Fruit fly (Drosophila melanogaster) whole organism, embryonic: ENCODE results near the gene Ssl2.
A peak's percentile ranks its signal among the peaks of the same experiment; 100 is the strongest.

Experiments used
- Asciz ChIP-seq: fragments of 200-800 bp; sonication (Bioruptor generic); optimal IDR thresholded peaks from 2 replicates; lab custom pipeline; 2017; ENCODE audit warnings: missing biosample characterization, mild to moderate bottlenecking, missing genetic modification characterization, missing genetic modification reagents
- BEAF-32 ChIP-seq: fragments of 200-800 bp; sonication (Bioruptor generic); optimal IDR thresholded peaks from 3 replicates; lab custom pipeline; 2017; ENCODE audit warnings: missing biosample characterization, missing genetic modification characterization, mild to moderate bottlenecking, moderate library complexity, missing genetic modification reagents
- C15 ChIP-seq: fragments of 200-800 bp; sonication (Bioruptor generic); IDR thresholded peaks from 3 replicates; pipeline ENCODE4 v1.3.6; 2022; ENCODE audit warnings: missing biosample characterization, missing genetic modification characterization
- CG1024 ChIP-seq: fragments of 200-800 bp; sonication (Bioruptor generic); IDR thresholded peaks from 2 replicates; pipeline ENCODE4 v1.3.6; 2022; ENCODE audit warnings: missing biosample characterization, missing genetic modification characterization
- CG10654 ChIP-seq: fragments of 200-800 bp; sonication (Bioruptor generic); optimal IDR thresholded peaks from 2 replicates; lab custom pipeline; 2016; ENCODE audit warnings: missing biosample characterization, missing genetic modification characterization
- CG10959 ChIP-seq: fragments of 200-800 bp; sonication (Bioruptor generic); IDR thresholded peaks from 2 replicates; pipeline ENCODE4 v1.3.6; 2022; ENCODE audit warnings: missing biosample characterization, missing genetic modification characterization
- CG10979 ChIP-seq: fragments of 200-800 bp; sonication (Bioruptor generic); optimal IDR thresholded peaks from 2 replicates; lab custom pipeline; 2018; ENCODE audit warnings: missing biosample characterization, mild to moderate bottlenecking, missing genetic modification characterization, moderate library complexity
- CG11398 ChIP-seq: fragments of 200-800 bp; sonication (Bioruptor generic); optimal IDR thresholded peaks from 2 replicates; lab custom pipeline; 2016; ENCODE audit warnings: missing biosample characterization, missing genetic modification characterization
- CG12104 ChIP-seq: fragments of 200-800 bp; sonication (Bioruptor generic); optimal IDR thresholded peaks from 3 replicates; lab custom pipeline; 2016; ENCODE audit warnings: missing biosample characterization, missing genetic modification characterization
- CG14014 ChIP-seq: fragments of 200-800 bp; sonication (Bioruptor generic); IDR thresholded peaks from 2 replicates; pipeline ENCODE4 v1.3.6; 2022; ENCODE audit warnings: missing biosample characterization, missing genetic modification characterization
- CG16815 ChIP-seq: fragments of 200-800 bp; sonication (Bioruptor generic); optimal IDR thresholded peaks from 3 replicates; lab custom pipeline; 2017; ENCODE audit warnings: missing biosample characterization, mild to moderate bottlenecking, missing genetic modification characterization
- CG18599 ChIP-seq: fragments of 200-800 bp; sonication (Bioruptor generic); optimal IDR thresholded peaks from 3 replicates; lab custom pipeline; 2017; ENCODE audit warnings: missing biosample characterization, missing genetic modification characterization, mild to moderate bottlenecking, moderate library complexity, missing genetic modification reagents
- CG30020 ChIP-seq: fragments of 200-800 bp; optimal IDR thresholded peaks from 2 replicates; lab custom pipeline; 2019; ENCODE audit warnings: missing biosample characterization, mild to moderate bottlenecking, missing genetic modification characterization, moderate library complexity
- CG32772 ChIP-seq: fragments of 200-800 bp; sonication (Bioruptor generic); IDR thresholded peaks from 2 replicates; pipeline ENCODE4 v1.3.6; 2022; ENCODE audit warnings: missing biosample characterization, missing genetic modification characterization
- CG3407 ChIP-seq: fragments of 200-800 bp; sonication (Bioruptor generic); optimal IDR thresholded peaks from 2 replicates; lab custom pipeline; 2018; ENCODE audit warnings: missing biosample characterization, mild to moderate bottlenecking, missing genetic modification characterization
- CG34422 ChIP-seq: fragments of 200-800 bp; sonication (Bioruptor generic); IDR thresholded peaks from 3 replicates; pipeline ENCODE4 v1.3.6; 2022; ENCODE audit warnings: missing biosample characterization, missing genetic modification characterization
- CG3995 ChIP-seq: fragments of 200-800 bp; sonication (Bioruptor generic); optimal IDR thresholded peaks from 3 replicates; lab custom pipeline; 2016; ENCODE audit warnings: missing biosample characterization, missing genetic modification characterization
- CG6765 ChIP-seq: fragments of 200-800 bp; sonication (Bioruptor generic); optimal IDR thresholded peaks from 3 replicates; lab custom pipeline; 2017; ENCODE audit warnings: missing biosample characterization, mild to moderate bottlenecking, missing genetic modification characterization
- CG7786 ChIP-seq: fragments of 200-800 bp; sonication (Bioruptor generic); optimal IDR thresholded peaks from 2 replicates; lab custom pipeline; 2016; ENCODE audit warnings: missing biosample characterization, missing genetic modification characterization
- CG7839 ChIP-seq: fragments of 200-800 bp; sonication (Bioruptor generic); optimal IDR thresholded peaks from 3 replicates; lab custom pipeline; 2018; ENCODE audit warnings: missing biosample characterization, mild to moderate bottlenecking, missing genetic modification characterization, moderate library complexity
- CG9876 ChIP-seq: fragments of 200-800 bp; sonication (Bioruptor generic); optimal IDR thresholded peaks from 2 replicates; lab custom pipeline; 2016; ENCODE audit warnings: missing biosample characterization, missing genetic modification characterization
- CHES-1-like ChIP-seq: fragments of 200-800 bp; sonication (Bioruptor generic); optimal IDR thresholded peaks from 2 replicates; lab custom pipeline; 2016; ENCODE audit warnings: missing biosample characterization, missing genetic modification characterization
- Deaf1 ChIP-seq: fragments of 200-800 bp; optimal IDR thresholded peaks from 3 replicates; lab custom pipeline; 2019; ENCODE audit warnings: missing biosample characterization, mild to moderate bottlenecking, missing genetic modification characterization, moderate library complexity
- Dll ChIP-seq: fragments of 200-800 bp; sonication (Bioruptor generic); IDR thresholded peaks from 4 replicates; pipeline ENCODE4 v1.3.6; 2022; ENCODE audit warnings: missing biosample characterization, missing genetic modification characterization; ENCODE audit not compliant: partially characterized antibody
- Elba2 ChIP-seq: fragments of 200-800 bp; sonication (Bioruptor generic); optimal IDR thresholded peaks from 3 replicates; lab custom pipeline; 2016; ENCODE audit warnings: missing biosample characterization, missing genetic modification characterization
- HLHmδ ChIP-seq: fragments of 200-800 bp; sonication (Bioruptor generic); optimal IDR thresholded peaks from 2 replicates; lab custom pipeline; 2018; ENCODE audit warnings: missing biosample characterization, mild to moderate bottlenecking, missing genetic modification characterization, moderate library complexity
- HmgZ ChIP-seq: fragments of 200-800 bp; sonication (Bioruptor generic); optimal IDR thresholded peaks from 2 replicates; lab custom pipeline; 2018; ENCODE audit warnings: missing biosample characterization, mild to moderate bottlenecking, missing genetic modification characterization
- Hmx ChIP-seq: fragments of 200-800 bp; sonication (Bioruptor generic); optimal IDR thresholded peaks from 2 replicates; lab custom pipeline; 2016; ENCODE audit warnings: missing biosample characterization, missing genetic modification characterization
- Hr3 ChIP-seq: fragments of 200-800 bp; sonication (Bioruptor generic); optimal IDR thresholded peaks from 3 replicates; lab custom pipeline; 2016; ENCODE audit warnings: missing biosample characterization, missing genetic modification characterization
- Mad ChIP-seq: fragments of 200-800 bp; sonication (Bioruptor generic); optimal IDR thresholded peaks from 2 replicates; lab custom pipeline; 2016; ENCODE audit warnings: missing biosample characterization, missing genetic modification characterization
- Ravus ChIP-seq: fragments of 200-800 bp; sonication (Bioruptor generic); IDR thresholded peaks from 2 replicates; pipeline ENCODE4 v1.3.6; 2022; ENCODE audit warnings: missing biosample characterization, missing genetic modification characterization
- TFAM ChIP-seq: fragments of 200-800 bp; sonication (Bioruptor generic); optimal IDR thresholded peaks from 2 replicates; lab custom pipeline; 2017; ENCODE audit warnings: missing biosample characterization, missing genetic modification characterization, inconsistent platforms
- Xrp1 ChIP-seq: fragments of 200-800 bp; sonication (Bioruptor generic); IDR thresholded peaks from 2 replicates; pipeline ENCODE4 v1.3.6; 2022; ENCODE audit warnings: missing biosample characterization, missing genetic modification characterization
- ash1 ChIP-seq: fragments of 200-800 bp; sonication (Bioruptor generic); optimal IDR thresholded peaks from 2 replicates; lab custom pipeline; 2018; ENCODE audit warnings: missing biosample characterization, mild to moderate bottlenecking, missing genetic modification characterization
- cas ChIP-seq: fragments of 200-800 bp; sonication (Bioruptor generic); IDR thresholded peaks from 2 replicates; pipeline ENCODE4 v1.3.6; 2022; ENCODE audit warnings: missing biosample characterization, missing genetic modification characterization
- crc ChIP-seq: fragments of 200-800 bp; sonication (Bioruptor generic); optimal IDR thresholded peaks from 2 replicates; lab custom pipeline; 2016; ENCODE audit warnings: missing biosample characterization, missing genetic modification characterization
- en ChIP-seq: fragments of 200-800 bp; sonication (Bioruptor generic); optimal IDR thresholded peaks from 2 replicates; lab custom pipeline; 2016; ENCODE audit warnings: missing biosample characterization, missing genetic modification characterization
- eyg ChIP-seq: fragments of 200-800 bp; sonication (Bioruptor generic); optimal IDR thresholded peaks from 3 replicates; lab custom pipeline; 2016; ENCODE audit warnings: missing biosample characterization, missing genetic modification characterization
- fd3F ChIP-seq: fragments of 200-800 bp; sonication (Bioruptor generic); optimal IDR thresholded peaks from 2 replicates; lab custom pipeline; 2018; ENCODE audit warnings: missing biosample characterization, mild to moderate bottlenecking, missing genetic modification characterization, moderate library complexity
- grn ChIP-seq: fragments of 200-800 bp; sonication (Bioruptor generic); optimal IDR thresholded peaks from 3 replicates; lab custom pipeline; 2017; ENCODE audit warnings: missing biosample characterization, missing genetic modification characterization
- ind ChIP-seq: fragments of 200-800 bp; sonication (Bioruptor generic); optimal IDR thresholded peaks from 3 replicates; lab custom pipeline; 2016; ENCODE audit warnings: missing biosample characterization, missing genetic modification characterization
- nau ChIP-seq: fragments of 200-800 bp; sonication (Bioruptor generic); optimal IDR thresholded peaks from 3 replicates; lab custom pipeline; 2017; ENCODE audit warnings: missing biosample characterization, mild to moderate bottlenecking, missing genetic modification characterization, missing genetic modification reagents
- odd ChIP-seq: fragments of 200-800 bp; sonication (Bioruptor generic); optimal IDR thresholded peaks from 2 replicates; lab custom pipeline; 2017; ENCODE audit warnings: missing biosample characterization, mild to moderate bottlenecking, missing genetic modification characterization
- pzg ChIP-seq: fragments of 200-800 bp; sonication (Bioruptor generic); optimal IDR thresholded peaks from 3 replicates; lab custom pipeline; 2018; ENCODE audit warnings: missing biosample characterization, mild to moderate bottlenecking, missing genetic modification characterization, moderate library complexity
- repo ChIP-seq: fragments of 200-800 bp; sonication (Bioruptor generic); optimal IDR thresholded peaks from 2 replicates; lab custom pipeline; 2016; ENCODE audit warnings: missing biosample characterization, missing genetic modification characterization
- ro ChIP-seq: fragments of 200-800 bp; sonication (Bioruptor generic); IDR thresholded peaks from 2 replicates; pipeline ENCODE4 v1.3.6; 2022; ENCODE audit warnings: missing biosample characterization, missing genetic modification characterization
- sr ChIP-seq: fragments of 200-800 bp; sonication (Bioruptor generic); IDR thresholded peaks from 3 replicates; pipeline ENCODE4 v1.3.6; 2022; ENCODE audit warnings: missing biosample characterization, missing genetic modification characterization
- tio ChIP-seq: fragments of 200-800 bp; sonication (Bioruptor generic); optimal IDR thresholded peaks from 2 replicates; lab custom pipeline; 2017; ENCODE audit warnings: missing biosample characterization, missing genetic modification characterization, inconsistent platforms
- tna ChIP-seq: fragments of 200-800 bp; sonication (Bioruptor generic); IDR thresholded peaks from 2 replicates; pipeline ENCODE4 v1.3.6; 2022; ENCODE audit warnings: missing biosample characterization, missing genetic modification characterization; ENCODE audit not compliant: partially characterized antibody
- toy ChIP-seq: fragments of 200-800 bp; sonication (Bioruptor generic); IDR thresholded peaks from 2 replicates; pipeline ENCODE4 v1.3.6; 2022; ENCODE audit warnings: missing biosample characterization, missing genetic modification characterization
- usp ChIP-seq: fragments of >200 bp; optimal IDR thresholded peaks from 2 replicates; lab custom pipeline; 2017; ENCODE audit warnings: missing biosample characterization, missing genetic modification characterization
- zf30C ChIP-seq: fragments of 200-800 bp; sonication (Bioruptor generic); optimal IDR thresholded peaks from 3 replicates; lab custom pipeline; 2018; ENCODE audit warnings: missing biosample characterization, mild to moderate bottlenecking, missing genetic modification characterization

Ssl2 gene

dm6 chr3R:29066285-29066684, 33.8 kb upstream of the Ssl2 start (continued):
- TF ChIP-seq Hmx (no peak), Asciz (GFP tag; lab: Kevin White, UChicago) (peak; percentile 24), nau (GFP tag; lab: Kevin White, UChicago) (no peak), Deaf1 (tag; lab: Kevin White, UChicago) (no peak), CG16815 (no peak), Dll (GFP tag; lab: Robert Waterston, UW) (no peak), eyg (no peak), Xrp1 (GFP tag; lab: Robert Waterston, UW) (0 out of 2 replicates have a peak, but pooled peaks have one; percentile 8), repo (no peak), ash1 (GFP tag; lab: Kevin White, UChicago) (no peak), CG10979 (no peak), CG14014 (GFP tag; lab: Robert Waterston, UW) (0 out of 2 replicates have a peak, but pooled peaks have one; percentile 14), ind (GFP tag; lab: Kevin White, UChicago) (no peak), tio (no peak)

dm6 chr3R:29064682-29065100, 32.2 kb upstream of the Ssl2 start:
- TF ChIP-seq CG3995 (GFP tag; lab: Kevin White, UChicago) (no peak), odd (peak; percentile 4), fd3F (GFP tag; lab: Kevin White, UChicago) (no peak), nau (GFP tag; lab: Kevin White, UChicago) (peak; percentile 21), CG9876 (GFP tag; lab: Kevin White, UChicago) (no peak), toy (GFP tag; lab: Robert Waterston, UW) (no peak), CG7839 (no peak), crc (GFP tag; lab: Kevin White, UChicago) (no peak), CG6765 (GFP tag; lab: Kevin White, UChicago) (no peak), cas (GFP tag; lab: Robert Waterston, UW) (no peak), CG10654 (no peak), grn (GFP tag; lab: Kevin White, UChicago) (no peak), Mad (no peak), ro (GFP tag; lab: Robert Waterston, UW) (no peak), TFAM (GFP tag; lab: Kevin White, UChicago) (no peak), CG11398 (GFP tag; lab: Kevin White, UChicago) (no peak), CG18599 (GFP tag; lab: Kevin White, UChicago) (peak; percentile 36), CG3407 (GFP tag; lab: Kevin White, UChicago) (no peak), BEAF-32 (no peak), CG1024 (no peak), CG32772 (no peak), CG30020 (tag; lab: Kevin White, UChicago) (no peak), HmgZ (tag; lab: Kevin White, UChicago) (no peak), zf30C (GFP tag; lab: Kevin White, UChicago) (peak; percentile 75), CG7786 (no peak), CG34422 (no peak), pzg (GFP tag; lab: Kevin White, UChicago) (no peak), HLHmδ (GFP tag; lab: Kevin White, UChicago) (no peak), Elba2 (GFP tag; lab: Kevin White, UChicago) (no peak), usp (GFP tag; lab: Kevin White, UChicago) (no peak), sr (no peak), en (GFP tag; lab: Kevin White, UChicago) (no peak), CG10959 (no peak), tna (GFP tag; lab: Robert Waterston, UW) (no peak), CG12104 (GFP tag; lab: Kevin White, UChicago) (no peak), Hr3 (GFP tag; lab: Kevin White, UChicago) (no peak), CHES-1-like (no peak), C15 (no peak), Ravus (no peak)
